Fruit fly (Drosophila melanogaster): ENCODE measurements around the gene CecB.

dm6 chr3R:30176314-30176713 is 37.3 kb downstream of the CecB start:
- no peak for TF ChIP-seq CG8478 (optimal IDR thresholded peaks at IDR 0.05)
- no peak for TF ChIP-seq CTCF (optimal IDR thresholded peaks at IDR 0.05)
